Worm (Caenorhabditis elegans): ENCODE measurements around the gene C08D8.7.

The C08D8.7 gene

ce11 chrV:8304461-8305195 is 36.4 kb upstream of the C08D8.7 start, which contains the start of gene W02D7.11:
Gene W02D7.11, minus strand, starts transcription at chrV:8304511.
- no peak for TF ChIP-seq bed-3 (GFP tag; optimal IDR thresholded peaks at IDR 0.05)
- TF ChIP-seq nhr-28 (tag; optimal IDR thresholded peaks at IDR 0.05): no peak
- TF ChIP-seq ceh-43 (GFP tag; optimal IDR thresholded peaks at IDR 0.05): no peak
- TF ChIP-seq nhr-12 (tag; optimal IDR thresholded peaks at IDR 0.05): no peak
- TF ChIP-seq mep-1 (tag; optimal IDR thresholded peaks at IDR 0.05): no peak
- TF ChIP-seq mls-2 (tag; optimal IDR thresholded peaks at IDR 0.05): no peak
- TF ChIP-seq pha-4 (tag; optimal IDR thresholded peaks at IDR 0.05): no peak
- no peak for TF ChIP-seq sem-2 (GFP tag; optimal IDR thresholded peaks at IDR 0.05)
- no peak for TF ChIP-seq nhr-237 (tag; optimal IDR thresholded peaks at IDR 0.05)
- TF ChIP-seq lsy-2 (tag; optimal IDR thresholded peaks at IDR 0.05): no peak
- TF ChIP-seq hlh-1 (tag; optimal IDR thresholded peaks at IDR 0.05): no peak
- TF ChIP-seq unc-62 (GFP tag; optimal IDR thresholded peaks at IDR 0.05): no peak

- TF ChIP-seq nhr-2 (tag; optimal IDR thresholded peaks at IDR 0.05): no peak
- no peak for TF ChIP-seq tbx-8 (GFP tag; optimal IDR thresholded peaks at IDR 0.05)
- TF ChIP-seq nhr-12 (tag; optimal IDR thresholded peaks at IDR 0.05): no peak
- no peak for TF ChIP-seq ceh-83 (GFP tag; optimal IDR thresholded peaks at IDR 0.05)
- no peak for TF ChIP-seq hlh-1 (tag; optimal IDR thresholded peaks at IDR 0.05)
- no peak for TF ChIP-seq nhr-237 (tag; optimal IDR thresholded peaks at IDR 0.05)
- TF ChIP-seq nhr-76 (tag; optimal IDR thresholded peaks at IDR 0.05): no peak
- no peak for TF ChIP-seq ceh-39 (tag; optimal IDR thresholded peaks at IDR 0.05)
- no peak for TF ChIP-seq M03D4.4 (tag; optimal IDR thresholded peaks at IDR 0.05)
These were observed 35.1 kb upstream of the C08D8.7 start for ce11 chrV:8305940-8306339.

- TF ChIP-seq tbx-8 (GFP tag; optimal IDR thresholded peaks at IDR 0.05) (no peak), unc-39 (tag; optimal IDR thresholded peaks at IDR 0.05) (no peak)
These were observed 34.7 kb upstream of the C08D8.7 start, which contains the start of gene W02D7.8 for ce11 chrV:8306366-8306765. Gene W02D7.8, minus strand, starts transcription at chrV:8306466.

ce11 chrV:8307013-8307412 is 34.0 kb upstream of the C08D8.7 start:
- TF ChIP-seq sem-2 (GFP tag; optimal IDR thresholded peaks at IDR 0.05): no peak
- no peak for TF ChIP-seq flh-1 (GFP tag; optimal IDR thresholded peaks at IDR 0.05)

- no peak for TF ChIP-seq lin-13 (tag; optimal IDR thresholded peaks at IDR 0.05)
- TF ChIP-seq cnd-1 (tag; optimal IDR thresholded peaks at IDR 0.05): no peak
- TF ChIP-seq snpc-4 (tag; optimal IDR thresholded peaks at IDR 0.05): no peak
- no peak for TF ChIP-seq mep-1 (tag; optimal IDR thresholded peaks at IDR 0.05)
- no peak for TF ChIP-seq pha-4 (tag; optimal IDR thresholded peaks at IDR 0.05)
- TF ChIP-seq lsy-2 (tag; optimal IDR thresholded peaks at IDR 0.05): no peak
- no peak for TF ChIP-seq sptf-1 (tag; optimal IDR thresholded peaks at IDR 0.05)
- no peak for TF ChIP-seq drap-1 (GFP tag; optimal IDR thresholded peaks at IDR 0.05)
- no peak for TF ChIP-seq blmp-1 (tag; optimal IDR thresholded peaks at IDR 0.05)
- TF ChIP-seq elt-3 (tag; optimal IDR thresholded peaks at IDR 0.05): no peak
- no peak for TF ChIP-seq ces-1 (GFP tag; optimal IDR thresholded peaks at IDR 0.05)
- no peak for TF ChIP-seq tbx-8 (GFP tag; optimal IDR thresholded peaks at IDR 0.05)
- TF ChIP-seq unc-120 (tag; optimal IDR thresholded peaks at IDR 0.05; ENCODE audit: poor library complexity, severe bottlenecking): no peak
- TF ChIP-seq mab-5 (tag; optimal IDR thresholded peaks at IDR 0.05): no peak
These were observed 33.3 kb upstream of the C08D8.7 start, which contains the start of gene clec-218 for ce11 chrV:8307681-8308080. Gene clec-218, plus strand, starts transcription at chrV:8307942.

ce11 chrV:8311210-8311609 is 29.8 kb upstream of the C08D8.7 start, which contains the start of gene W02D7.12:
Gene W02D7.12, plus strand, starts transcription at chrV:8311510.
- no peak for TF ChIP-seq ceh-83 (GFP tag; optimal IDR thresholded peaks at IDR 0.05)
- TF ChIP-seq mep-1 (tag; optimal IDR thresholded peaks at IDR 0.05): no peak
- TF ChIP-seq bed-3 (GFP tag; optimal IDR thresholded peaks at IDR 0.05): no peak
- TF ChIP-seq M03D4.4 (tag; optimal IDR thresholded peaks at IDR 0.05): no peak
- TF ChIP-seq nhr-2 (tag; optimal IDR thresholded peaks at IDR 0.05): no peak
- TF ChIP-seq ham-2 (GFP tag; optimal IDR thresholded peaks at IDR 0.05): no peak
- TF ChIP-seq lin-32 (GFP tag; optimal IDR thresholded peaks at IDR 0.05): no peak
- TF ChIP-seq elt-3 (tag; optimal IDR thresholded peaks at IDR 0.05): no peak
- TF ChIP-seq ceh-43 (GFP tag; optimal IDR thresholded peaks at IDR 0.05): no peak
- no peak for TF ChIP-seq cnd-1 (tag; optimal IDR thresholded peaks at IDR 0.05)
- TF ChIP-seq flh-1 (GFP tag; optimal IDR thresholded peaks at IDR 0.05): no peak
- no peak for TF ChIP-seq sem-2 (GFP tag; optimal IDR thresholded peaks at IDR 0.05)
- no peak for TF ChIP-seq unc-39 (tag; optimal IDR thresholded peaks at IDR 0.05)
- TF ChIP-seq hlh-1 (tag; optimal IDR thresholded peaks at IDR 0.05): no peak
- TF ChIP-seq ceh-39 (tag; optimal IDR thresholded peaks at IDR 0.05): no peak

Data from whole organism, mixed stage, embryonic.